Fruit fly (Drosophila melanogaster) whole organism, larva: ENCODE data around the gene Sas-4.

Source experiments
- noc ChIP-seq: fragments of 200-800 bp; sonication (Bioruptor generic); optimal IDR thresholded peaks from 3 replicates; lab custom pipeline; 2019; ENCODE audit warnings: missing biosample characterization, mild to moderate bottlenecking, missing genetic modification characterization, moderate library complexity

Sas-4 gene

DNA sequence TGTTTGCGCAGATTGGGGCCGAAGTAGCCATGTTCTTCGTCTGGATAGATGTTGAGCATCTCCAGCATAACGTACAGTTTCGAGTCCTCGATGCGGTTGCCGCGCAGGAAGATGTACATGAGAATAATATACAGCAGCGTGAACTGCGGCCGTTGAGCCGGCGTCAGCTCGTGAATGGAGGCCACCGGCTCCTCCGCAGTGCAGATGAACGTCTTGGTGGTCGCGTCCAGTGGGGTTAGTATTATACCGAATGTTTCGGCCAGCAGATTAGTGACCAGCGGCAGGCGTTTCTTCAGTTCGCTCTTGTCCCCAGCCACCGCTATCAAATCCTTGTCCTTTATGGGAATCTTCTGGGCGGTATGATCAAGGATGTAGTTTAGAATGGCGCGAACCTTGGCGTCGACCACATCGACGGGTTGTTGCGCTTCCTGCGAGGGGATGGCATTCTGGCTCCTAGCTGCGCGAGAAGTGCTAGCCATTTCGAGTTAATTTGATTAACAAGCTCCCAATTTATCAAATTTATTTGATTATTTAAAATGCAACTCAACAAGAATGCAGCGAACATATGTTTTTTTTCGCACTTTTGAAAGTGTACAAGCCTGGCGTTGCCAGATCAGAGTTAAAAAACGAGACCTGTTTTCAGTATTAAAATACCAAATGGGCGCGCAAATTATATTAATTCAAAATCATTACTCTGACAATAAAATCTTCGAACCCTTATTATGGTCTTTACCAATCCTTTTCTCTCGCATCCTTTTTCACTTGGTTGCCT, 3.6 kb downstream of the Sas-4 start, which contains the start of gene MAGE:
MAGE (minus strand) TSS at position 595 of the 772 bp plus-strand sequence.
- no peak for TF ChIP-seq noc

DNA sequence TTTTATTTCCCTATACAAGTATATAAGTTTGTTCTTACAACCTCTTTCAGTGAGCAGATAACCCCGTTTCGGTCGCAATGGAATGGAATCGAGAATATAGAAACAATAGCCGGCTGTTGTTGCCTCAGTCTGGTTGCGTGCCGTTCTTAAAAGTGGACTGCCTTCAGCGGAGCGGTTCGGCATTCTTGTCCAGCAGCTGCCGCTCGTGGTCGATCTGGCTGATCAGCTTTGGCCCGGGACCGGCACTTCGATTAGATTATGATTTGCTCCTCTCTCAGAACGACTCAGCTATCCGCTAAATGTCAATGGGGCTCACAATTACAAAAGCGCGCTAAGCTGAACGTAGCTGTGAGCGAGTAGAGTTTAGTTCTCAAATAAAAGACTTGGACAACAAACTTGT, 5.9 kb downstream of the Sas-4 start:
- TF ChIP-seq noc, result no peak

DNA sequence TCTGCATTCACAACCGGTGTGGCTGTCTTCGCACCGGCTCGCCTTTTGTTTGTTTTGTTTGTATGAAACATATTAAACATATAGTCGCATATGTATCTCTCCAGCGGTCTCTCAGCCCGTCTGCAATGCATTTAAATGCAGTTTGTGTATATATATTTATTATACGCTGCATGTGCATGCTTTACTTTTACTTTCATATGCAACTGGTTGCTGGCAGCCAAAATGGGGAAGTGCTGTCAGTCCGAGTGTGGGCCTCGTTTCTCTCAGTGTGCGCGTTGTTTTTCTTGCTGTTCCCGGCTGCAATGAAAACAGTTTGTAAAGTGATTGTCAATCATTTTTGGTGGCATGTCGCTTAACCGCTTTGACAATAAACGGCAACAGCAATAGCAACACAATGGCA, 8.4 kb downstream of the Sas-4 start:
- TF ChIP-seq noc, result no peak

DNA sequence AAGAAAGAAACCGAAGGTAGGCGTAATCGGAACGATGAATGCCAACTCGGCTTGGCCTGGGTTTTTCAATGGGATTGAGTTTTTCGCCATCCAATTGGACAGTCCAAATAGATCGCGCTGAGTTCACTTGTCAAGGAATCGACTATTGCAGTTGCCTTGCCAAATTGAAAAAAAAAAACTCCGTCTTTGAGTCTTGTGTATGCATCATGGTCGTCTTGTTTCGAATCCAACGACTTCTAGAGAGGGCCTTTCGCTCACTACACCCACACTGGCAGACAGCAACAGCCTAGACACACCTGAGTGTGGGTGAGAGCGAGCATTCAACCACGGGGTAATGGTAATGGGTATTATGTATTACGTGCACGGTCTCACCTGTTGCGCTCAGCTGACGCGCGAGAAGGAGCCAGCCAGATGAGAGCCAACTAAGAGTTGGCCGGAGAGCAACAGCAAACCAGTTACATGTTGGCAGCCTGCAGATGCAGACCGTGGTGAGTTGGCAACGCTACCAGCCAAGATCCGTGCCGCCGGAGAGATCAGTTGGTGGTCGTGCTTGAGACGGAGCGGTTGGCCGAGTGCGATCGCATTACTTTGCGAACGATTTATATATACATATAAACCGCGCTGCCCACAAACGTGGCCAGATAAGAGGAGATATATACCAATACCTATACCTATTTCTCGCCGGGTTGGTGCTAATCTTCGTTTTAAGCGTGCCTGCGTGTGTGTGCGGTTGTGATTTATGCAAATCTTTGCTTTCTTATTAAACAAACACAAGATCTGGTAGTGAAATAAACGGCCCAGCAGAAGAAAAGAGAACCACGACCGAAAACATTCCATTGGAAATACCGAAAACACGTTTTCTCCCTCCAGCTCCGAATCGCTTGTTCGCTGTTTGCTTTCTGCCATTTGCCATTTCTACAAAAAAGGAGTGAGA, 11.5 kb downstream of the Sas-4 start, which contains the start of gene sas:
sas (plus strand) TSS at position 453 of the 934 bp plus-strand sequence.
- no peak for TF ChIP-seq noc

DNA sequence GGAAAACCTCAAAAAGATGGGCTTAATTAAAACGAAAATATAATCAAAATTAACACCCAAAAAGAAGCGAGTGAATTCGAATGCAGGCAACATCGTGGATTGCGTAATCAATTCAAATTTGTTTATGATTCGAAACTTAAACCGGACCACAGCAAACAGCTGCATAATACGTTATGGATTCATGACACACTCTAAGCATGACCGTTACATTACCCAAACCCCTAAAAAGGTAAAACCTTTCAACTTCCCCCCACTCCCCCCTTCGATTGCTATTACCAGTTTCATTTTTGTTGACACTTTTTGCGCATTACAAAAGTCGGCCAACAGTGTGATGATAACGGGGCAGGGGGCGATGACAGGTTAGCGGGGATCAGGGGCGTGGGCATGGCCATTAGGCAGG, 18.8 kb downstream of the Sas-4 start:
- no peak for TF ChIP-seq noc

DNA sequence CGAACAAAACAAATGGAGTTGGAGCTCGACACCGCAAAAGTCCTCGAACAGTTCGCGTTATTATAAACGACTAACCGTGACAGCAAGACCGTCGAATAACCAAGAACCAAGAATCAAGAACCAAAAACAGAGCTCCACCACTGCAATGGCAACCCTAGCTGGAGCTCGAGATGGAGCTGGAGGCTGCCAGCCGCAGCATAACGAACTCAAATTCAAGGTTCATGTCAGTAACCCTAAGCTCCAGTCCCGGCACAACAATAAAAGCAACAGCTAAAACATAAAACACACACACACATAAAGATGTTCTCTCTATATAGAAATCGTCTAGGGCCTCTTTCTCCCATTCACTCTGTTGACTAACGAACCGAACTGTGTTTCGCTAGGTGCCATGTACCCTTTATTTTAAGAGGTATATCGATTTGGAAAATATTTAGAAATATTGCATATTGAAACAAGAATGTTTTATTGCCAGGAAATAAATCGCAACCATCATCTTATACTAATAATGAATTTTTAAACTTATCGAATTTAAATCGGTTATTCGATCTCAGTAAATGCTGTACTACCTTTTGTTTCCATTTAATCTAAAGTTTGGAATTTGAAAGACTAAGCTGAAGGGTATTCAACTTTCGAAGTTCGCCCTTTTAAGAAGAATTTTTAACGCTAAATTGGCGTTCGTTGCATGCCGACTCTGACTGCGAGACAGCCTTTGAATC, 20.4 kb downstream of the Sas-4 start:
- no peak for TF ChIP-seq noc

DNA sequence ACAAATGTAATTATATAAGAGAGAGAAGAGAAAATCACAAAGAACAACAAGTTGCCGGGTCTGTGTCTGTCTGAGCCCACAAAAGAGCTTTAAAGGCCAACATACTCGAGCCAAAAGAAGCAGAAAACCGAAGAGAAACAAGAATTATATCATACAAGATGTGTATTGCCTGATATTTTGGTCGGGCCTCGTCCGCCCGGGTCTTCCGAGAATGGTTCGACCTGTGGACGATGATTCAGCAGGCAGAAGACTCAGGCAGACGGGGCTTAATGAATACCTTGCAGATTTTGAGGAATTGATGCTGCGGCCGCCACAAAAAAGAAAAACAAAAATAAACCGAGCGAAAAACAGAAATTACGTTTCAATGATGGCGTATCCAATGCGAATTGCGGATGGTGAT, 21.8 kb downstream of the Sas-4 start:
- TF ChIP-seq noc, result no peak

DNA sequence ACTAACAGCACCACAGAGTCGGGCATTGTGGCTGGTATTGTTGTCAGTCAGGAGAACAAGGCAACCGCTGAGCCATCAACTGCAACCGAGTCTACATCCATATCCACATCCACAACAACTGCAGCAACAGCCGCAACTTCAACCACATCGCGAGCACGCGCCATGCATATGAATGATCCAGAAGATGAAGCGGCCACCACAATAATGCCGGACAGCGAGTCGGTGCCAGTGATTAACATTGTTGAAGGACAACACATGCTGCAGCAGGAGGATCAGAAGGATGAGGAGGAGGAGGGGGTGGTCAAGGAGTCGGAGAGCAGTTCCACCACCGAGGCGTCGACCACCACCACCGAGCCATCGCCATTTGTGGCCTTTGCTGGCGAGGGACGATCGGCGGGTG, 23.6 kb downstream of the Sas-4 start:
- TF ChIP-seq noc, result no peak

DNA sequence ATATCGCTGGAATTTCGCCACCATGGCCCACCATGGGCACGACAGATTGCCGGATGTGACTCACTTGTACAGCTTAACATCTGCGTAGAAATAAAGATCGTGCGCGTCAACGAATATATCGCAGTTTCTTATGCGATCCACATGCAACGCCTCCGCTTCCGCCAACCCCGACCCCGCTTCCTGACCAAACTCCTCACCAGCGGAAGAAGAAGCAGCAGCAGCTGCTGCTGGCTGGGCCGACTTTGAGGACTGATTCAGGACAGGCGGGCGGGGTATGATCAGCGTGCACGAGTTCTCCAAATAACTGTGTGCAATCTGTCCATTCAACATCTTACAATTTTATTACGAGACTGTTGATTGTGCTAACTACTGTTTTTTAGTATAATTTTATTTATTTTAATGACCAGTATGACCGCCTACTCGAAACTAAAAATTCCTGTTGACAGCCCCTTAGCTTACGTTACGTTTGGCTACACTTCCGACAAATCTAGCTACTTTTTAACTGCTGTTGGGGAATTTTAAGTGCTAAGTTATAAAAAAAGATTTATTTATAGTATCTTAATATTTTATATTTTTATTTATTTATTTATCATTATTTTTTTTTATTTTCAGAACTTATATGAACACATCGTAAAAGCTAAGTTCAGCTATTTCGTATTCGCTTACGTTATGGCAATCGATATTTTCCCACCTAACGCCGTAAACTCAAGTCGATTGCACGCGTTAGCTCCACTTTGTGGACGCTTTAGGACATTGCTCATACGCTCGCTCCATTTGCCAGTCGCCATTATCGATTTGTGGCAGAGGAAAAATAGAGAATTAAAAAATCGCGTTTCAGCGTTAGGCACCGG, 35.3 kb downstream of the Sas-4 start, which contains the start of the genes CG10055 and lap:
CG10055 (minus strand) TSS at position 432 of the 851 bp plus-strand sequence.
lap (plus strand) TSS at position 753 of the 851 bp plus-strand sequence.
- no peak for TF ChIP-seq noc

DNA sequence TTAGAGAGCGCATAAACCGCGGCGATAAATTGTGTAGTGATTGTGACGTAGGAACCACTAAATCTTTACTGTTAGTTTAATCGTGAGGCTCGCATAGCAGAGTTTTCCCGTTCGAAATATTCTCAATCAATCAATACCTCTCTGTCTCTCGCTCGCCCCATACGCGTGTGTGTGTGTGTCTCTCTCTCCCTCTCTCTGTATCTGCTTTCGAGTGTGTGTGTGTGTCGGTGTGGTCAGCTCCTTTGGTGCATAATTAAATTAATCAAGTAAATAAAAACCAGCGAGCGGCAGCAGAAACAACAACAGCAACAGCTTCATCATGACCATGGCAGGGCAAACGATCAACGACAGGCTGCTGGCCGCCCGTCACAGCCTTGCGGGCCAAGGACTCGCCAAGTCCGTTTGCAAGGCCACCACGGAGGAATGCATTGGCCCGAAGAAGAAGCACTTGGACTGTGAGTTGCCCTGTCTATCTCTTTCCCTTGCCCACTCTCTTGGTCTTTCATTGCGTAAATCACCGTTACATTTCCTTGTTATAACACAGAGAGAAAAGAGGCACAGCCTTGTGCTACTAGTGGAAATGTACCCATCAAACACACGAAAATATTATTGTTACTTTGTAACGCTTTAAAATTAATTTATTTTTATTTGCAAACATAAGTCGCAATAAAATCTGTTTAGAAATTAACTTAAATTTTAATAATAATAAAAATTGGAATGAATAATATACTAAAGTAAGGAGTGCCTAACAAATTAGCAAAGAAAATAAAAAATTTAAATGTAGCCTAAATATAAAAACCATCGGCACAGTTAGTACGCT, 36.1 kb downstream of the Sas-4 start:
- TF ChIP-seq noc, result no peak

DNA sequence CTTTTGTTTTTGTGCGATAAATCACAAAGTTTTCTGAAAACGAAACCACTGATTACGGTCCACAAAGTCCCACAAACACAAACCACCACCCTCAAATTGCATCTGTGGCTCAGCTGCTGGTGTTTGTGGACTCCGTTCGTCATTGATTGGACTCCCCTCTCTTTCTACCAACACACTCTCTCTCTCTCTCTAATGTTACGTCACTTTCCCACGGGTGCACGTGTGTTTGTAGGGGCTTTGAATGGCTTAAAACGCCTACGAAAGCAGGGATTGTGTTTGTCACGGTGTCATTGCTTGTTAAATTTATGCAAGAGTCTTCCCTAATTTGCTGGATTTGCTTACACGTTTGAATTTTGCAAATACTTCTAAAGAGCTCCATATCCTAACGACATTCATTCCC, 36.8 kb downstream of the Sas-4 start:
- no peak for TF ChIP-seq noc

DNA sequence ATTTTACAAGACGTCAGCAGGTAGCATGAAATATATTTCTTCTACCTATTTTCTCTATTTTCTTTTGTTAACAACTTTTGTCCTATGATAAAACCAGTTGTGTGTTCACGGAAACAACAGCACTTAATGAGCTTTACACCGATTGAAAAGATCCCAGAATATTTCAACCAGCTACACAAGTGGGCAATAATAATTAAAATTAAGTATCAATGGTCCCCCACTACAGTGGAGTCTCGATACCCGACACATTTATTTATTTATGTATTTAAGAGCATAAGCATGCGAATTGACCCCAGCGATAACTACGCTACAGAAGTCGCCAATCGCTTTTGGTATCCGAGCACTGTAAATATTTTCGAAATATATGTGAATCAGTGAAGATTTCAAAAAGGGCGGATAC, 37.5 kb downstream of the Sas-4 start:
- no peak for TF ChIP-seq noc

DNA sequence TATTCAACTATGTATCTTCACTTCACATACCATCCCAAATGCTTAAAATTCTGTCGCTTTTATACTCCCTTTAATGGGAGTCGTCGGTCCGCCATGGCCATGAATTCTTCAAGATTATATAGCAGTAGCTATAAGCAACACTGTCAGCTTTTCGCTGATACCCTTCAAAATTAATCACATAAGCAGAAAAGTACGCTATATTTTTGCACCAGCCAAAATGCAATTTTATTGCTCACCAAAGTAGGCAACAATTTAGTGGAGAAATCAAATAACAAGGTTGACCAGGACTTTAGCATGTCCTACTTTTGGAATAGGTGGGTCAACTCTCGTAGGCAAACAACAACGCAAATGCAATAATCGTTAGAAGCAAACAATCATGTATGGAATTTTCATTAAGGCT, 48.7 kb downstream of the Sas-4 start:
- no peak for TF ChIP-seq noc

DNA sequence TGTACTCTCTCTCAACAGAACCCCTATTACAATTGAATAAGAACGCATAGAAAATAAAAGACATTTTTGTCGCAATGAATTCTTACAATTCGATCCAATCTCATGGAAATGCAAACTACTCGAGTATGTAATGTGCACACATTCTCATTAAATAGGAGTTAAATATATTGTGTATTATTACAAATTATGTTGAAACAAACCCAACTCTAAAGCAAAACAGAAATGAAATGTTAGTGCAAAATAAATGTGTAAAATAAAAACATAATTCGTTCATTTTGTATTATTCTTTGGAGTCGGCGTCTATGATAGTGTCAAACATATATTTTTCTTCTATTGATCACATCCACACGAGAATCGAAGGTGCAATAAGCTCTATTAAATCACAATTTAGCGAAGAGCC, 49.5 kb downstream of the Sas-4 start, which contains the start of gene CG14609:
CG14609 (plus strand) TSS at position 301 of the 400 bp plus-strand sequence.
- TF ChIP-seq noc, result no peak
